Fruit fly (Drosophila melanogaster) whole organism, adult: Measurements from ENCODE around the gene CG34043.

Experiments used
- CG11617 ChIP-seq: fragments of 200-800 bp; sonication (Bioruptor generic); optimal IDR thresholded peaks from 2 replicates; lab custom pipeline; 2017; ENCODE audit warnings: mild to moderate bottlenecking, missing biosample characterization, missing genetic modification reagents, missing genetic modification characterization
- Crg-1 ChIP-seq: fragments of 200-800 bp; sonication (Bioruptor generic); optimal IDR thresholded peaks from 2 replicates; lab custom pipeline; 2016; ENCODE audit warnings: missing biosample characterization, missing genetic modification characterization
- bab1 ChIP-seq: fragments of 200-800 bp; sonication (Bioruptor generic); optimal IDR thresholded peaks from 3 replicates; lab custom pipeline; 2019; ENCODE audit warnings: missing biosample characterization, mild to moderate bottlenecking, missing genetic modification characterization, moderate library complexity

dm6 chr2L:10306518-10307260 lies 26.0 kb upstream of the CG34043 start, which contains the start of the genes CG5390 and CG4968:
- TF ChIP-seq Crg-1 (peak; percentile 36), CG11617 (GFP tag; lab: Kevin White, UChicago) (peak; percentile 59), bab1 (peak; percentile 91)
